Fruit fly (Drosophila melanogaster): ENCODE data around the gene CG18628.
A peak's percentile ranks its signal among the peaks of the same experiment; 100 is the strongest.

CG18628 gene

dm6 chr3L:10675635-10676393, 36.3 kb downstream of the CG18628 start (continued):
- TF ChIP-seq dac (GFP tag; optimal IDR thresholded peaks at IDR 0.05) (no peak), Sox15 (GFP tag; optimal IDR thresholded peaks at IDR 0.05) (no peak), fkh (GFP tag; optimal IDR thresholded peaks at IDR 0.05) (peak; percentile 30), cyc (GFP tag; optimal IDR thresholded peaks at IDR 0.05) (no peak), CG32006 (GFP tag; optimal IDR thresholded peaks at IDR 0.05) (peak; percentile 41), CG3919 (GFP tag; optimal IDR thresholded peaks at IDR 0.05) (peak; percentile 48), dsx (GFP tag; optimal IDR thresholded peaks at IDR 0.05; ENCODE audit: poor library complexity, severe bottlenecking) (peak; percentile 68), fd85E (GFP tag; optimal IDR thresholded peaks at IDR 0.05) (peak; percentile 37), CG6792 (GFP tag; optimal IDR thresholded peaks at IDR 0.05) (peak; percentile 17), CG6808 (GFP tag; optimal IDR thresholded peaks at IDR 0.05) (peak; percentile 86), CG11762 (GFP tag; optimal IDR thresholded peaks at IDR 0.05; ENCODE audit: insufficient read depth) (peak; percentile 25), CG8632 (GFP tag; optimal IDR thresholded peaks at IDR 0.05) (peak; percentile 40), Sox102F (GFP tag; optimal IDR thresholded peaks at IDR 0.05) (peak; percentile 47), net (GFP tag; optimal IDR thresholded peaks at IDR 0.05) (peak; percentile 59), CG1621 (tag; optimal IDR thresholded peaks at IDR 0.05) (peak; percentile 51), CG11902 (GFP tag; optimal IDR thresholded peaks at IDR 0.05) (no peak), OdsH (GFP tag; optimal IDR thresholded peaks at IDR 0.05) (peak; percentile 31), CG8119 (GFP tag; IDR thresholded peaks at IDR 0.05) (peak; percentile 88), esn (GFP tag; optimal IDR thresholded peaks at IDR 0.05) (peak; percentile 23), achi (GFP tag; optimal IDR thresholded peaks at IDR 0.05) (peak; percentile 26), Hr38 (GFP tag; optimal IDR thresholded peaks at IDR 0.05) (no peak), CG9139 (GFP tag; optimal IDR thresholded peaks at IDR 0.05) (peak; percentile 90), Ets96B (tag; optimal IDR thresholded peaks at IDR 0.05) (peak; percentile 53), CG34406 (GFP tag; optimal IDR thresholded peaks at IDR 0.05) (peak; percentile 35), CG15336 (GFP tag; IDR thresholded peaks at IDR 0.05) (peak; percentile 73), topi (GFP tag; optimal IDR thresholded peaks at IDR 0.05) (peak; percentile 11), CG10631 (GFP tag; optimal IDR thresholded peaks at IDR 0.05) (peak; percentile 9), CG4318 (GFP tag; optimal IDR thresholded peaks at IDR 0.05) (no peak)

- TF ChIP-seq Ets21C (GFP tag; optimal IDR thresholded peaks at IDR 0.05) (no peak), CG3919 (GFP tag; optimal IDR thresholded peaks at IDR 0.05) (no peak), CG4318 (GFP tag; optimal IDR thresholded peaks at IDR 0.05) (no peak)
Observed at dm6 chr3L:10677816-10678215, 38.3 kb downstream of the CG18628 start.

- peak; percentile 46 for TF ChIP-seq Eip93F (GFP tag; optimal IDR thresholded peaks at IDR 0.05)
- TF ChIP-seq acj6 (GFP tag; optimal IDR thresholded peaks at IDR 0.05): peak; percentile 85
- peak; percentile 78 for TF ChIP-seq Ets21C (GFP tag; optimal IDR thresholded peaks at IDR 0.05)
- peak; percentile 84 for TF ChIP-seq Smox (GFP tag; optimal IDR thresholded peaks at IDR 0.05)
- peak; percentile 89 for TF ChIP-seq ss (GFP tag; optimal IDR thresholded peaks at IDR 0.05)
- peak; percentile 88 for TF ChIP-seq CG6792 (GFP tag; optimal IDR thresholded peaks at IDR 0.05)
- TF ChIP-seq CG11902 (GFP tag; optimal IDR thresholded peaks at IDR 0.05): peak; percentile 80
- TF ChIP-seq CG34406 (GFP tag; optimal IDR thresholded peaks at IDR 0.05): peak; percentile 89
- TF ChIP-seq Hr4 (GFP tag; optimal IDR thresholded peaks at IDR 0.05): peak; percentile 91
- peak; percentile 95 for TF ChIP-seq Eip75B (GFP tag; optimal IDR thresholded peaks at IDR 0.05)
- peak; percentile 94 for TF ChIP-seq esn (GFP tag; optimal IDR thresholded peaks at IDR 0.05)
- peak; percentile 76 for TF ChIP-seq dac (GFP tag; optimal IDR thresholded peaks at IDR 0.05)
- TF ChIP-seq lz (GFP tag; optimal IDR thresholded peaks at IDR 0.05): peak; percentile 92
- TF ChIP-seq Hr38 (GFP tag; optimal IDR thresholded peaks at IDR 0.05): no peak
- TF ChIP-seq CG11294 (GFP tag; IDR thresholded peaks at IDR 0.05): peak; percentile 90
- TF ChIP-seq CG16779 (tag; optimal IDR thresholded peaks at IDR 0.05): peak; percentile 84
- TF ChIP-seq CG31627 (GFP tag; optimal IDR thresholded peaks at IDR 0.05): peak; percentile 81
- peak; percentile 88 for TF ChIP-seq topi (GFP tag; optimal IDR thresholded peaks at IDR 0.05)
- TF ChIP-seq Sox15 (GFP tag; optimal IDR thresholded peaks at IDR 0.05): peak; percentile 65
- peak; percentile 87 for TF ChIP-seq dsx (GFP tag; optimal IDR thresholded peaks at IDR 0.05; ENCODE audit: poor library complexity, severe bottlenecking)
- TF ChIP-seq svp (GFP tag): peak; percentile 96
- peak; percentile 42 to 93 for TF ChIP-seq salr (GFP tag; optimal IDR thresholded peaks at IDR 0.05)
- peak; percentile 97 for TF ChIP-seq CG8119 (GFP tag; IDR thresholded peaks at IDR 0.05)
- peak; percentile 98 for TF ChIP-seq CG15336 (GFP tag; IDR thresholded peaks at IDR 0.05)
- TF ChIP-seq CG3919 (GFP tag; optimal IDR thresholded peaks at IDR 0.05): peak; percentile 86
- TF ChIP-seq CG6854 (GFP tag; optimal IDR thresholded peaks at IDR 0.05): peak; percentile 35
- peak; percentile 83 for TF ChIP-seq Lpt (GFP tag; optimal IDR thresholded peaks at IDR 0.05)
- TF ChIP-seq CG8319 (GFP tag; optimal IDR thresholded peaks at IDR 0.05): peak; percentile 73
Observed at dm6 chr3L:10678545-10679067, 39.1 kb downstream of the CG18628 start.
